Fruit fly (Drosophila melanogaster) whole organism, prepupa: Measurements from ENCODE around the gene CAH5.
A peak's percentile ranks its signal among the peaks of the same experiment; 100 is the strongest.

ENCODE experiments used
- Blimp-1 ChIP-seq: fragments of 200-800 bp; sonication (Bioruptor generic); optimal IDR thresholded peaks from 3 replicates; lab custom pipeline; 2017; ENCODE audit warnings: missing biosample characterization, missing genetic modification characterization, mild to moderate bottlenecking, moderate library complexity, missing genetic modification reagents
- CG10669 ChIP-seq: fragments of 200-800 bp; sonication (Bioruptor generic); optimal IDR thresholded peaks from 3 replicates; lab custom pipeline; 2018; ENCODE audit warnings: missing biosample characterization, mild to moderate bottlenecking, missing genetic modification characterization, moderate library complexity
- CG11294 ChIP-seq: fragments of 200-800 bp; sonication (Bioruptor generic); IDR thresholded peaks from 2 replicates; pipeline ENCODE4 v1.3.6; 2022; ENCODE audit warnings: missing biosample characterization, missing genetic modification characterization
- CG11762 ChIP-seq: fragments of 200-800 bp; sonication (Bioruptor generic); optimal IDR thresholded peaks from 3 replicates; lab custom pipeline; 2016; ENCODE audit warnings: missing biosample characterization, missing genetic modification characterization; ENCODE audit not compliant: insufficient read depth
- CG11902 ChIP-seq: fragments of 200-800 bp; sonication (Bioruptor generic); optimal IDR thresholded peaks from 3 replicates; lab custom pipeline; 2016; ENCODE audit warnings: missing biosample characterization, missing genetic modification characterization
- CG15336 ChIP-seq: fragments of 200-800 bp; sonication (Bioruptor generic); IDR thresholded peaks from 2 replicates; pipeline ENCODE4 v1.3.6; 2022; ENCODE audit warnings: missing biosample characterization, missing genetic modification characterization
- CG1621 ChIP-seq: fragments of 200-800 bp; sonication (Bioruptor generic); optimal IDR thresholded peaks from 3 replicates; lab custom pipeline; 2018; ENCODE audit warnings: missing biosample characterization, mild to moderate bottlenecking, missing genetic modification characterization
- CG16779 ChIP-seq: fragments of 200-800 bp; sonication (Bioruptor generic); optimal IDR thresholded peaks from 3 replicates; lab custom pipeline; 2017; ENCODE audit warnings: missing biosample characterization, mild to moderate bottlenecking, missing genetic modification characterization
- CG3032 ChIP-seq: fragments of 200-800 bp; optimal IDR thresholded peaks from 2 replicates; lab custom pipeline; 2019; ENCODE audit warnings: missing biosample characterization, mild to moderate bottlenecking, missing genetic modification characterization, moderate library complexity
- CG31627 ChIP-seq: fragments of 200-800 bp; sonication (Bioruptor generic); optimal IDR thresholded peaks from 3 replicates; lab custom pipeline; 2016; ENCODE audit warnings: missing biosample characterization, missing genetic modification characterization
- CG32006 ChIP-seq: fragments of 200-800 bp; sonication (Bioruptor generic); optimal IDR thresholded peaks from 3 replicates; lab custom pipeline; 2017; ENCODE audit warnings: missing biosample characterization, mild to moderate bottlenecking, missing genetic modification characterization
- CG34406 ChIP-seq: fragments of 200-800 bp; sonication (Bioruptor generic); optimal IDR thresholded peaks from 3 replicates; lab custom pipeline; 2016; ENCODE audit warnings: missing biosample characterization, missing genetic modification characterization
- CG4318 ChIP-seq: fragments of 200-800 bp; sonication (Bioruptor generic); optimal IDR thresholded peaks from 3 replicates; lab custom pipeline; 2017; ENCODE audit warnings: missing biosample characterization, mild to moderate bottlenecking, missing genetic modification characterization
- CG6163 ChIP-seq: fragments of 200-800 bp; sonication (Bioruptor generic); IDR thresholded peaks from 3 replicates; pipeline ENCODE4 v1.3.6; 2022; ENCODE audit warnings: missing biosample characterization, missing genetic modification characterization
- CG6276 ChIP-seq: fragments of 200-800 bp; sonication (Bioruptor generic); optimal IDR thresholded peaks from 2 replicates; lab custom pipeline; 2017; ENCODE audit warnings: missing biosample characterization, mild to moderate bottlenecking, missing genetic modification characterization
- CG6792 ChIP-seq: fragments of 200-800 bp; sonication (Bioruptor generic); optimal IDR thresholded peaks from 3 replicates; lab custom pipeline; 2016; ENCODE audit warnings: missing biosample characterization, missing genetic modification characterization
- CG6808 ChIP-seq: fragments of 200-800 bp; sonication (Bioruptor generic); optimal IDR thresholded peaks from 3 replicates; lab custom pipeline; 2017; ENCODE audit warnings: missing biosample characterization, missing genetic modification characterization, mild to moderate bottlenecking, moderate library complexity, missing genetic modification reagents
- CG6854 ChIP-seq: fragments of 200-800 bp; sonication (Bioruptor generic); optimal IDR thresholded peaks from 2 replicates; lab custom pipeline; 2017; ENCODE audit warnings: missing biosample characterization, mild to moderate bottlenecking, missing genetic modification characterization
- CG7368 ChIP-seq: fragments of 200-800 bp; sonication (Bioruptor generic); optimal IDR thresholded peaks from 3 replicates; lab custom pipeline; 2016; ENCODE audit warnings: missing biosample characterization, missing genetic modification characterization
- CG8119 ChIP-seq: fragments of 200-800 bp; sonication (Bioruptor generic); IDR thresholded peaks from 3 replicates; pipeline ENCODE4 v1.3.6; 2022; ENCODE audit warnings: missing biosample characterization, missing genetic modification characterization
- CG8319 ChIP-seq: fragments of 200-800 bp; sonication (Bioruptor generic); optimal IDR thresholded peaks from 3 replicates; lab custom pipeline; 2016; ENCODE audit warnings: missing biosample characterization, missing genetic modification characterization
- CG8632 ChIP-seq: fragments of 200-800 bp; sonication (Bioruptor generic); optimal IDR thresholded peaks from 3 replicates; lab custom pipeline; 2016; ENCODE audit warnings: missing biosample characterization, missing genetic modification characterization
- CG9139 ChIP-seq: fragments of 200-800 bp; sonication (Bioruptor generic); optimal IDR thresholded peaks from 3 replicates; lab custom pipeline; 2017; ENCODE audit warnings: missing biosample characterization, mild to moderate bottlenecking, missing genetic modification characterization
- Eip75B ChIP-seq: fragments of 200-800 bp; sonication (Bioruptor generic); optimal IDR thresholded peaks from 3 replicates; lab custom pipeline; 2016; ENCODE audit warnings: missing biosample characterization, missing genetic modification characterization
- Eip78C ChIP-seq: fragments of 200-800 bp; sonication (Bioruptor generic); peaks from one replicate; lab custom pipeline; 2016; ENCODE audit warnings: missing biosample characterization, missing genetic modification characterization
- Eip93F ChIP-seq: fragments of 200-800 bp; sonication (Bioruptor generic); optimal IDR thresholded peaks from 2 replicates; lab custom pipeline; 2016; ENCODE audit warnings: missing biosample characterization, mild to moderate bottlenecking, missing genetic modification characterization
- Ets21C ChIP-seq: fragments of 200-800 bp; sonication (Bioruptor generic); optimal IDR thresholded peaks from 3 replicates; lab custom pipeline; 2016; ENCODE audit warnings: missing biosample characterization, missing genetic modification characterization
- Ets96B ChIP-seq: fragments of 200-800 bp; optimal IDR thresholded peaks from 2 replicates; lab custom pipeline; 2019; ENCODE audit warnings: missing biosample characterization, mild to moderate bottlenecking, missing genetic modification characterization, moderate library complexity
- Gug ChIP-seq: fragments of 200-800 bp; sonication (Bioruptor generic); IDR thresholded peaks from 2 replicates; pipeline ENCODE4 v1.3.6; 2022; ENCODE audit warnings: missing biosample characterization, missing genetic modification characterization
- Hr38 ChIP-seq: sonication (Bioruptor generic); optimal IDR thresholded peaks from 2 replicates; lab custom pipeline; 2016; ENCODE audit warnings: missing biosample characterization, missing genetic modification characterization
- Hr4 ChIP-seq: fragments of 200-800 bp; sonication (Bioruptor generic); optimal IDR thresholded peaks from 3 replicates; lab custom pipeline; 2016; ENCODE audit warnings: missing biosample characterization, missing genetic modification characterization
- Smox ChIP-seq: fragments of 200-800 bp; sonication (Bioruptor generic); optimal IDR thresholded peaks from 3 replicates; lab custom pipeline; 2016; ENCODE audit warnings: missing biosample characterization, missing genetic modification characterization
- Sox102F ChIP-seq: fragments of 200-800 bp; sonication (Bioruptor generic); optimal IDR thresholded peaks from 2 replicates; lab custom pipeline; 2016; ENCODE audit warnings: missing biosample characterization, mild to moderate bottlenecking, missing genetic modification characterization
- Sox14 ChIP-seq: fragments of 200-800 bp; sonication (Bioruptor generic); optimal IDR thresholded peaks from 3 replicates; lab custom pipeline; 2016; ENCODE audit warnings: missing biosample characterization, missing genetic modification characterization
- Sox15 ChIP-seq: fragments of 200-800 bp; sonication (Bioruptor generic); optimal IDR thresholded peaks from 3 replicates; lab custom pipeline; 2016; ENCODE audit warnings: missing biosample characterization, missing genetic modification characterization
- achi ChIP-seq: fragments of 200-800 bp; sonication (Bioruptor generic); optimal IDR thresholded peaks from 3 replicates; lab custom pipeline; 2016; ENCODE audit warnings: missing biosample characterization, missing genetic modification characterization
- acj6 ChIP-seq: fragments of 200-800 bp; sonication (Bioruptor generic); optimal IDR thresholded peaks from 3 replicates; lab custom pipeline; 2016; ENCODE audit warnings: missing biosample characterization, missing genetic modification characterization
- cyc ChIP-seq: fragments of 200-800 bp; sonication (Bioruptor generic); optimal IDR thresholded peaks from 3 replicates; lab custom pipeline; 2016; ENCODE audit warnings: missing biosample characterization, missing genetic modification characterization
- dac ChIP-seq: fragments of 200-800 bp; sonication (Bioruptor generic); optimal IDR thresholded peaks from 2 replicates; lab custom pipeline; 2017; ENCODE audit warnings: missing biosample characterization, mild to moderate bottlenecking, missing genetic modification characterization
- dsx ChIP-seq: fragments of 200-800 bp; optimal IDR thresholded peaks from 3 replicates; lab custom pipeline; 2019; ENCODE audit warnings: missing biosample characterization, mild to moderate bottlenecking, missing genetic modification characterization, moderate library complexity; ENCODE audit not compliant: poor library complexity, severe bottlenecking
- eg ChIP-seq: fragments of 200-800 bp; sonication (Bioruptor generic); IDR thresholded peaks from 3 replicates; pipeline ENCODE4 v1.3.6; 2022; ENCODE audit warnings: missing biosample characterization, missing genetic modification characterization
- esn ChIP-seq: fragments of 200-800 bp; sonication (Bioruptor generic); optimal IDR thresholded peaks from 2 replicates; lab custom pipeline; 2016; ENCODE audit warnings: missing biosample characterization, mild to moderate bottlenecking, missing genetic modification characterization, moderate library complexity
- fd59A ChIP-seq: fragments of 200-800 bp; sonication (Bioruptor generic); optimal IDR thresholded peaks from 2 replicates; lab custom pipeline; 2017; ENCODE audit warnings: missing biosample characterization, mild to moderate bottlenecking, missing genetic modification characterization, missing genetic modification reagents
- fd85E ChIP-seq: fragments of 200-800 bp; sonication (Bioruptor generic); optimal IDR thresholded peaks from 3 replicates; lab custom pipeline; 2016; ENCODE audit warnings: missing biosample characterization, missing genetic modification characterization
- lz ChIP-seq: fragments of 200-800 bp; sonication (Bioruptor generic); optimal IDR thresholded peaks from 3 replicates; lab custom pipeline; 2016; ENCODE audit warnings: missing biosample characterization, missing genetic modification characterization
- net ChIP-seq: fragments of 200-800 bp; sonication (Bioruptor generic); optimal IDR thresholded peaks from 3 replicates; lab custom pipeline; 2016; ENCODE audit warnings: missing biosample characterization, missing genetic modification characterization
- pdm3 ChIP-seq: fragments of 200-800 bp; sonication (Bioruptor generic); optimal IDR thresholded peaks from 3 replicates; lab custom pipeline; 2016; ENCODE audit warnings: missing biosample characterization, missing genetic modification characterization
- salr ChIP-seq, 2 experiments: fragments of 200-800 bp; sonication (Bioruptor generic); optimal IDR thresholded peaks; 3 replicates each; lab custom pipeline; 2016 to 2018; ENCODE audit warnings: missing biosample characterization in 2 of 2, missing genetic modification characterization in 2 of 2, mild to moderate bottlenecking in 1 of 2
- spab ChIP-seq: fragments of 200-800 bp; sonication (Bioruptor generic); optimal IDR thresholded peaks from 2 replicates; lab custom pipeline; 2017; ENCODE audit warnings: missing biosample characterization, mild to moderate bottlenecking, missing genetic modification characterization, missing genetic modification reagents
- ss ChIP-seq, 2 experiments: fragments of 200-800 bp; sonication (Bioruptor generic); optimal IDR thresholded peaks; 2 replicates in 1 of 2; 3 replicates in 1 of 2; lab custom pipeline; 2017 to 2018; ENCODE audit warnings: mild to moderate bottlenecking in 2 of 2, missing biosample characterization in 2 of 2, missing genetic modification characterization in 2 of 2, moderate library complexity in 1 of 2
- svp ChIP-seq: fragments of 200-800 bp; sonication (Bioruptor generic); peaks from one replicate; lab custom pipeline; 2016; ENCODE audit warnings: missing biosample characterization, missing genetic modification characterization
- vri ChIP-seq: fragments of 200-800 bp; sonication (Bioruptor generic); optimal IDR thresholded peaks from 3 replicates; lab custom pipeline; 2016; ENCODE audit warnings: missing biosample characterization, mild to moderate bottlenecking, missing genetic modification characterization

Gene CAH5

dm6 chr3R:31243079-31243668 is 19.2 kb upstream of the CAH5 start:
- TF ChIP-seq CG11902 (GFP tag; lab: Kevin White, UChicago) = no peak
- no peak for TF ChIP-seq Sox102F
- peak; percentile 46 for TF ChIP-seq dac (GFP tag; lab: Kevin White, UChicago)
- TF ChIP-seq CG11294 (GFP tag; lab: Robert Waterston, UW) = 0 out of 2 replicates have a peak, but pooled peaks have one; percentile 6
- TF ChIP-seq CG32006 (GFP tag; lab: Kevin White, UChicago) = peak; percentile 73
- no peak for TF ChIP-seq Ets96B (tag; lab: Kevin White, UChicago)
- TF ChIP-seq CG7368 (GFP tag; lab: Kevin White, UChicago) = no peak
- TF ChIP-seq Smox = no peak
- no peak for TF ChIP-seq acj6 (GFP tag; lab: Kevin White, UChicago)
- TF ChIP-seq vri (GFP tag; lab: Kevin White, UChicago) = no peak
- TF ChIP-seq CG8632 (GFP tag; lab: Kevin White, UChicago) = no peak
- TF ChIP-seq salr (GFP tag; optimal IDR thresholded peaks at IDR 0.05; lab: Kevin White, UChicago) = no peak
- no peak for TF ChIP-seq Hr38 (GFP tag; lab: Kevin White, UChicago)
- no peak for TF ChIP-seq svp
- TF ChIP-seq CG6276 = peak; percentile 37
- TF ChIP-seq CG11762 (GFP tag; lab: Kevin White, UChicago) = no peak
- TF ChIP-seq cyc = no peak
- TF ChIP-seq Ets21C (GFP tag; lab: Kevin White, UChicago) = no peak
- TF ChIP-seq CG6808 (GFP tag; lab: Kevin White, UChicago) = no peak
- TF ChIP-seq fd85E = no peak
- no peak for TF ChIP-seq CG31627 (GFP tag; lab: Kevin White, UChicago)
- TF ChIP-seq Sox14 (GFP tag; lab: Kevin White, UChicago) = no peak
- TF ChIP-seq Eip93F (GFP tag; lab: Kevin White, UChicago) = no peak
- peak; percentile 64 for TF ChIP-seq Eip78C (GFP tag; lab: Kevin White, UChicago)
- no peak for TF ChIP-seq Sox15 (GFP tag; lab: Kevin White, UChicago)
- TF ChIP-seq achi (GFP tag; lab: Kevin White, UChicago) = peak; percentile 11
- TF ChIP-seq CG6163 (GFP tag; lab: Robert Waterston, UW) = peak; percentile 63
- TF ChIP-seq Gug (GFP tag; lab: Robert Waterston, UW) = peak; percentile 29; the same call in 1 of the 2 replicates
- TF ChIP-seq esn (GFP tag; lab: Kevin White, UChicago) = no peak
- TF ChIP-seq ss (GFP tag; optimal IDR thresholded peaks at IDR 0.05; lab: Kevin White, UChicago) = no peak
- no peak for TF ChIP-seq CG6854
- no peak for TF ChIP-seq CG6792 (GFP tag; lab: Kevin White, UChicago)
- TF ChIP-seq CG10669 = no peak
- TF ChIP-seq CG34406 (GFP tag; lab: Kevin White, UChicago) = no peak
- TF ChIP-seq CG16779 (tag; lab: Kevin White, UChicago) = no peak
- peak; percentile 34 for TF ChIP-seq net (GFP tag; lab: Kevin White, UChicago)
- TF ChIP-seq CG3032 = no peak
- TF ChIP-seq CG4318 (GFP tag; lab: Kevin White, UChicago) = peak; percentile 44
- peak; percentile 82 for TF ChIP-seq CG15336
- TF ChIP-seq Blimp-1 (GFP tag; lab: Kevin White, UChicago) = no peak
- TF ChIP-seq CG9139 (GFP tag; lab: Kevin White, UChicago) = no peak
- TF ChIP-seq Hr4 (GFP tag; lab: Kevin White, UChicago) = peak; percentile 80
- no peak for TF ChIP-seq CG1621 (tag; lab: Kevin White, UChicago)
- no peak for TF ChIP-seq spab (GFP tag; lab: Kevin White, UChicago)
- peak; percentile 48 for TF ChIP-seq pdm3 (GFP tag; lab: Kevin White, UChicago)
- TF ChIP-seq dsx (GFP tag; lab: Kevin White, UChicago) = no peak
- no peak for TF ChIP-seq Eip75B (GFP tag; lab: Kevin White, UChicago)
- TF ChIP-seq CG8319 = no peak
- peak; percentile 63; the same call in 1 of the 3 replicates for TF ChIP-seq CG8119 (GFP tag; lab: Robert Waterston, UW)
- TF ChIP-seq fd59A (GFP tag; lab: Kevin White, UChicago) = no peak
- TF ChIP-seq eg (GFP tag; lab: Robert Waterston, UW) = peak; percentile 83
- TF ChIP-seq lz (GFP tag; lab: Kevin White, UChicago) = no peak
